Fruit fly (Drosophila melanogaster) whole organism, embryonic: ENCODE data around the gene Reepl1.

Experiments
- Bgb ChIP-seq: fragments of 200-800 bp; sonication (Bioruptor generic); IDR thresholded peaks from 2 replicates; pipeline ENCODE4 v1.3.6; 2022; ENCODE audit warnings: missing biosample characterization, missing genetic modification characterization; ENCODE audit not compliant: partially characterized antibody
- CG10321 ChIP-seq: fragments of 200-800 bp; sonication (Bioruptor generic); IDR thresholded peaks from 2 replicates; pipeline ENCODE4 v1.3.6; 2022; ENCODE audit warnings: missing biosample characterization, missing genetic modification characterization
- CG10431 ChIP-seq: fragments of 200-800 bp; sonication (Bioruptor generic); optimal IDR thresholded peaks from 3 replicates; lab custom pipeline; 2018; ENCODE audit warnings: missing biosample characterization, mild to moderate bottlenecking, missing genetic modification characterization
- CG10654 ChIP-seq: fragments of 200-800 bp; sonication (Bioruptor generic); optimal IDR thresholded peaks from 2 replicates; lab custom pipeline; 2016; ENCODE audit warnings: missing biosample characterization, missing genetic modification characterization
- CG12104 ChIP-seq: fragments of 200-800 bp; sonication (Bioruptor generic); optimal IDR thresholded peaks from 3 replicates; lab custom pipeline; 2016; ENCODE audit warnings: missing biosample characterization, missing genetic modification characterization
- CG12155 ChIP-seq: fragments of 200-800 bp; sonication (Bioruptor generic); optimal IDR thresholded peaks from 3 replicates; lab custom pipeline; 2016; ENCODE audit warnings: missing biosample characterization, missing genetic modification characterization
- CG1233 ChIP-seq: fragments of 200-800 bp; sonication (Bioruptor generic); optimal IDR thresholded peaks from 4 replicates; lab custom pipeline; 2018; ENCODE audit warnings: missing biosample characterization, mild to moderate bottlenecking, missing genetic modification characterization
- CG13624 ChIP-seq: fragments of 200-800 bp; sonication (Bioruptor generic); optimal IDR thresholded peaks from 2 replicates; lab custom pipeline; 2016; ENCODE audit warnings: missing biosample characterization, missing genetic modification characterization
- CG15073 ChIP-seq: fragments of 200-800 bp; sonication (Bioruptor generic); optimal IDR thresholded peaks from 2 replicates; lab custom pipeline; 2016; ENCODE audit warnings: missing biosample characterization, missing genetic modification characterization
- CG2875 ChIP-seq: fragments of 200-800 bp; sonication (Bioruptor generic); optimal IDR thresholded peaks from 2 replicates; lab custom pipeline; 2017; ENCODE audit warnings: missing biosample characterization, mild to moderate bottlenecking, missing genetic modification characterization, missing genetic modification reagents
- CG30431 ChIP-seq: fragments of 200-800 bp; sonication (Bioruptor generic); optimal IDR thresholded peaks from 2 replicates; lab custom pipeline; 2017; ENCODE audit warnings: missing biosample characterization, missing genetic modification characterization
- CG3065 ChIP-seq: fragments of 200-800 bp; sonication (Bioruptor generic); optimal IDR thresholded peaks from 2 replicates; lab custom pipeline; 2016; ENCODE audit warnings: missing biosample characterization, missing genetic modification characterization
- CG32532 ChIP-seq: fragments of 200-800 bp; sonication (Bioruptor generic); IDR thresholded peaks from 2 replicates; pipeline ENCODE4 v1.3.6; 2022; ENCODE audit warnings: missing biosample characterization, missing genetic modification characterization
- CG3407 ChIP-seq: fragments of 200-800 bp; sonication (Bioruptor generic); optimal IDR thresholded peaks from 2 replicates; lab custom pipeline; 2018; ENCODE audit warnings: missing biosample characterization, mild to moderate bottlenecking, missing genetic modification characterization
- CG6765 ChIP-seq: fragments of 200-800 bp; sonication (Bioruptor generic); optimal IDR thresholded peaks from 3 replicates; lab custom pipeline; 2017; ENCODE audit warnings: missing biosample characterization, mild to moderate bottlenecking, missing genetic modification characterization
- CG7372 ChIP-seq: fragments of 200-800 bp; sonication (Bioruptor generic); IDR thresholded peaks from 2 replicates; pipeline ENCODE4 v1.3.6; 2022; ENCODE audit warnings: missing biosample characterization, missing genetic modification characterization
- CG7786 ChIP-seq: fragments of 200-800 bp; sonication (Bioruptor generic); optimal IDR thresholded peaks from 2 replicates; lab custom pipeline; 2016; ENCODE audit warnings: missing biosample characterization, missing genetic modification characterization
- D19B ChIP-seq: fragments of 200-800 bp; sonication (Bioruptor generic); optimal IDR thresholded peaks from 2 replicates; lab custom pipeline; 2017; ENCODE audit warnings: missing biosample characterization, mild to moderate bottlenecking, missing genetic modification characterization
- Dll ChIP-seq: fragments of 200-800 bp; sonication (Bioruptor generic); IDR thresholded peaks from 4 replicates; pipeline ENCODE4 v1.3.6; 2022; ENCODE audit warnings: missing biosample characterization, missing genetic modification characterization; ENCODE audit not compliant: partially characterized antibody
- Doc2 ChIP-seq: fragments of 200-800 bp; sonication (Bioruptor generic); IDR thresholded peaks from 2 replicates; pipeline ENCODE4 v1.3.6; 2022; ENCODE audit warnings: missing biosample characterization, missing genetic modification characterization
- Hsf ChIP-seq: fragments of 200-800 bp; sonication (Bioruptor generic); optimal IDR thresholded peaks from 3 replicates; lab custom pipeline; 2016; ENCODE audit warnings: missing biosample characterization, missing genetic modification characterization
- Jarid2 ChIP-seq: fragments of 200-800 bp; sonication (Bioruptor generic); optimal IDR thresholded peaks from 3 replicates; lab custom pipeline; 2017; ENCODE audit warnings: mild to moderate bottlenecking, missing biosample characterization, missing genetic modification reagents, missing genetic modification characterization
- Neu2 ChIP-seq: fragments of 200-800 bp; sonication (Bioruptor generic); optimal IDR thresholded peaks from 3 replicates; lab custom pipeline; 2016; ENCODE audit warnings: missing biosample characterization, missing genetic modification characterization, borderline replicate concordance
- TFAM ChIP-seq: fragments of 200-800 bp; sonication (Bioruptor generic); optimal IDR thresholded peaks from 2 replicates; lab custom pipeline; 2017; ENCODE audit warnings: missing biosample characterization, missing genetic modification characterization, inconsistent platforms
- Usf ChIP-seq: fragments of 200-800 bp; sonication (Bioruptor generic); optimal IDR thresholded peaks from 2 replicates; lab custom pipeline; 2017; ENCODE audit warnings: missing genotype, missing biosample characterization, missing genetic modification characterization
- Xrp1 ChIP-seq: fragments of 200-800 bp; sonication (Bioruptor generic); IDR thresholded peaks from 2 replicates; pipeline ENCODE4 v1.3.6; 2022; ENCODE audit warnings: missing biosample characterization, missing genetic modification characterization
- amos ChIP-seq: fragments of 200-800 bp; sonication (Bioruptor generic); IDR thresholded peaks from 2 replicates; pipeline ENCODE4 v1.3.6; 2022; ENCODE audit warnings: missing biosample characterization, missing genetic modification characterization; ENCODE audit not compliant: partially characterized antibody
- ash1 ChIP-seq: fragments of 200-800 bp; sonication (Bioruptor generic); optimal IDR thresholded peaks from 2 replicates; lab custom pipeline; 2018; ENCODE audit warnings: missing biosample characterization, mild to moderate bottlenecking, missing genetic modification characterization
- ci ChIP-seq: fragments of 200-800 bp; sonication (Bioruptor generic); IDR thresholded peaks from 3 replicates; pipeline ENCODE4 v1.3.6; 2022; ENCODE audit warnings: missing biosample characterization, missing genetic modification characterization
- corto ChIP-seq: fragments of 200-800 bp; sonication (Bioruptor generic); optimal IDR thresholded peaks from 2 replicates; lab custom pipeline; 2016; ENCODE audit warnings: missing biosample characterization, mild to moderate bottlenecking, missing genetic modification characterization, moderate library complexity
- danr ChIP-seq: fragments of 200-800 bp; sonication (Bioruptor generic); IDR thresholded peaks from 2 replicates; pipeline ENCODE4 v1.3.6; 2022; ENCODE audit warnings: missing biosample characterization, missing genetic modification characterization
- dmrt99B ChIP-seq: fragments of 200-800 bp; sonication (Bioruptor generic); optimal IDR thresholded peaks from 2 replicates; lab custom pipeline; 2018; ENCODE audit warnings: missing biosample characterization, mild to moderate bottlenecking, missing genetic modification characterization, moderate library complexity
- en ChIP-seq: fragments of 200-800 bp; sonication (Bioruptor generic); optimal IDR thresholded peaks from 2 replicates; lab custom pipeline; 2016; ENCODE audit warnings: missing biosample characterization, missing genetic modification characterization
- fd3F ChIP-seq: fragments of 200-800 bp; sonication (Bioruptor generic); optimal IDR thresholded peaks from 2 replicates; lab custom pipeline; 2018; ENCODE audit warnings: missing biosample characterization, mild to moderate bottlenecking, missing genetic modification characterization, moderate library complexity
- gcm ChIP-seq: fragments of 200-800 bp; sonication (Bioruptor generic); optimal IDR thresholded peaks from 2 replicates; lab custom pipeline; 2019; ENCODE audit warnings: missing biosample characterization, mild to moderate bottlenecking, missing genetic modification characterization, moderate library complexity
- gem ChIP-seq: fragments of 200-800 bp; sonication (Bioruptor generic); optimal IDR thresholded peaks from 2 replicates; lab custom pipeline; 2019; ENCODE audit warnings: missing biosample characterization, mild to moderate bottlenecking, missing genetic modification characterization, moderate library complexity
- hkb ChIP-seq, 2 experiments: fragments of 200-800 bp in 1 of 2; fragments of >200 bp in 1 of 2; sonication (Bioruptor generic) in 1 of 2; IDR thresholded peaks in 1 of 2; optimal IDR thresholded peaks in 1 of 2; 2 replicates each; pipeline versions ENCODE4 v1.3.6 to Lab custom; 2017 to 2022; ENCODE audit warnings: missing biosample characterization in 1 of 2, missing genetic modification characterization in 1 of 2
- hth ChIP-seq: fragments of >200 bp; optimal IDR thresholded peaks from 2 replicates; lab custom pipeline; 2017; ENCODE audit warnings: inconsistent platforms
- kay ChIP-seq: fragments of 200-800 bp; sonication (Bioruptor generic); optimal IDR thresholded peaks from 2 replicates; lab custom pipeline; 2016; ENCODE audit warnings: missing biosample characterization, missing genetic modification characterization
- lmd ChIP-seq: fragments of 200-800 bp; sonication (Bioruptor generic); IDR thresholded peaks from 2 replicates; pipeline ENCODE4 v1.3.6; 2022; ENCODE audit warnings: missing biosample characterization, missing genetic modification characterization
- pita ChIP-seq: fragments of 200-800 bp; sonication (Bioruptor generic); optimal IDR thresholded peaks from 2 replicates; lab custom pipeline; 2017; ENCODE audit warnings: missing biosample characterization, mild to moderate bottlenecking, missing genetic modification characterization
- pzg ChIP-seq: fragments of 200-800 bp; sonication (Bioruptor generic); optimal IDR thresholded peaks from 3 replicates; lab custom pipeline; 2018; ENCODE audit warnings: missing biosample characterization, mild to moderate bottlenecking, missing genetic modification characterization, moderate library complexity
- rib ChIP-seq: fragments of 200-800 bp; sonication (Bioruptor generic); IDR thresholded peaks from 2 replicates; pipeline ENCODE4 v1.3.6; 2022; ENCODE audit warnings: missing biosample characterization, missing genetic modification characterization
- sim ChIP-seq: fragments of 200-800 bp; sonication (Bioruptor generic); IDR thresholded peaks from 2 replicates; pipeline ENCODE4 v1.3.6; 2022; ENCODE audit warnings: missing biosample characterization, missing genetic modification characterization
- slbo ChIP-seq: fragments of 200-800 bp; sonication (Bioruptor generic); IDR thresholded peaks from 2 replicates; pipeline ENCODE4 v1.3.6; 2022; ENCODE audit warnings: missing biosample characterization, missing genetic modification characterization
- slou ChIP-seq: fragments of 200-800 bp; sonication (Bioruptor generic); optimal IDR thresholded peaks from 3 replicates; lab custom pipeline; 2016; ENCODE audit warnings: missing biosample characterization, missing genetic modification characterization
- so ChIP-seq: fragments of 200-800 bp; sonication (Bioruptor generic); IDR thresholded peaks from 3 replicates; pipeline ENCODE4 v1.3.6; 2022; ENCODE audit warnings: missing biosample characterization, missing genetic modification characterization
- tio ChIP-seq: fragments of 200-800 bp; sonication (Bioruptor generic); optimal IDR thresholded peaks from 2 replicates; lab custom pipeline; 2017; ENCODE audit warnings: missing biosample characterization, missing genetic modification characterization, inconsistent platforms
- zfh2 ChIP-seq: fragments of 200-800 bp; sonication (Bioruptor generic); optimal IDR thresholded peaks from 2 replicates; lab custom pipeline; 2016; ENCODE audit warnings: missing biosample characterization, missing genetic modification characterization

Gene Reepl1

DNA sequence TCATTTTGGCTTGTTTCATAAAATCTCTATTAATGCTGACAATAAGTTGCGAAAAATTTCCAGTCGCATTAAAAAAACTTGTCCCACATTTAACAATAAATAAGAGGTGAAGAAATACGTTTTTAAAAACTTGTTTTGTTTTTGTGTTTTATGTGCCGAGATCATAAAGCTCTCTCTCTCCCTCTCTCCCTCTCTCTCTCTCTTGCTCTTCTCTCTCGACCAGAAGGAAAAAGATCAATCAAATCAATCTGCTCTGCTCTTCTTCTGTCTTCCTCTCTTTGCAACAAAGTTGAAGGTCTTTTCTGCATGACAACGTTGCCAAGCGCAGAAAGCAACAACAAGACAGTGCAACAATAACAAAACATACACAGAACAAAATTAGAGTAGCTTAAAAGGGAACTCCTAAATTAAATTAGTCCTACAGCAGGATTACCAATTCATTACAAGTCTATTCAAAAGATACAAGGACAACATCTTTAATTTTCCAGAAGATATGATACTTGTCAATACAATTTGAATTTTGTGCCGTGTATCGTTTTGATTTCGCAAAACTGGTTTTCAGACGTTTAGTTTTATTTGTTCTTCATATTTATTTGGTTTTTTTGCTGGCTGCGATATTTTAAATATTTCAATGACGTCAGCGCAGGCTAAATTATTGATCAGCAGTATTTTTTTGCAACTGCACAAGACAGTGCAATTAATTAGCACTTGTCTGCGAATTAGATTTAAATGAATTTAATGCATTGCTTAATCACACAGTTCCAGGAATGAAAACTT, 50.3 kb downstream of the Reepl1 start (continued):
- TF ChIP-seq dmrt99B (tag; lab: Kevin White, UChicago), result peak; percentile 81
- TF ChIP-seq Neu2 (GFP tag; lab: Kevin White, UChicago), result no peak
- peak; percentile 83 for TF ChIP-seq ci
- TF ChIP-seq CG12104 (GFP tag; lab: Kevin White, UChicago), result peak; percentile 23
- no peak for TF ChIP-seq pzg
- TF ChIP-seq kay (GFP tag; lab: Kevin White, UChicago), result peak; percentile 10
- peak; percentile 65; the same call in 2 of the 3 replicates for TF ChIP-seq so (GFP tag; lab: Robert Waterston, UW)
- peak; percentile 59; the same call in 1 of the 2 replicates for TF ChIP-seq CG7372 (GFP tag; lab: Robert Waterston, UW)
- peak; percentile 81 for TF ChIP-seq gem (tag; lab: Kevin White, UChicago)
- TF ChIP-seq CG3407, result no peak
- peak; percentile 34 for TF ChIP-seq Usf (GFP tag; lab: Kevin White, UChicago)
- no peak for TF ChIP-seq hkb (optimal IDR thresholded peaks at IDR 0.05; lab: Kevin White, UChicago)
- TF ChIP-seq hkb (GFP tag; IDR thresholded peaks at IDR 0.05; lab: Robert Waterston, UW), result peak; percentile 85
- peak; percentile 68; the same call in 1 of the 2 replicates for TF ChIP-seq rib
- no peak for TF ChIP-seq hth
- peak; percentile 47 for TF ChIP-seq en
- TF ChIP-seq slou, result peak; percentile 40
- peak; percentile 65 for TF ChIP-seq CG12155 (GFP tag; lab: Kevin White, UChicago)
- TF ChIP-seq Doc2 (GFP tag; lab: Robert Waterston, UW), result no peak; the same call in 1 of the 2 replicates
- peak; percentile 48 for TF ChIP-seq CG10654 (GFP tag; lab: Kevin White, UChicago)
- peak; percentile 85 for TF ChIP-seq corto (GFP tag; lab: Kevin White, UChicago)
- TF ChIP-seq CG1233, result peak; percentile 66
- TF ChIP-seq D19B (GFP tag; lab: Kevin White, UChicago), result peak; percentile 2
- TF ChIP-seq danr (GFP tag; lab: Robert Waterston, UW), result peak; percentile 38; the same call in 1 of the 2 replicates
- TF ChIP-seq Hsf (GFP tag; lab: Kevin White, UChicago), result peak; percentile 75
- TF ChIP-seq slbo, result peak; percentile 90
- no peak for TF ChIP-seq ash1 (GFP tag; lab: Kevin White, UChicago)
- TF ChIP-seq CG15073 (GFP tag; lab: Kevin White, UChicago), result no peak
- peak; percentile 73 for TF ChIP-seq zfh2
- TF ChIP-seq amos (GFP tag; lab: Robert Waterston, UW), result no peak
- TF ChIP-seq CG32532 (GFP tag; lab: Robert Waterston, UW), result peak; percentile 79
- TF ChIP-seq CG2875, result no peak
- TF ChIP-seq CG7786, result peak; percentile 62
- peak; percentile 86 for TF ChIP-seq lmd (GFP tag; lab: Robert Waterston, UW)
- TF ChIP-seq gcm (GFP tag; lab: Kevin White, UChicago), result peak; percentile 42
- TF ChIP-seq sim, result peak; percentile 51; the same call in 1 of the 2 replicates
- peak; percentile 79 for TF ChIP-seq CG13624 (GFP tag; lab: Kevin White, UChicago)
- TF ChIP-seq CG30431 (GFP tag; lab: Kevin White, UChicago), result no peak
- TF ChIP-seq Xrp1 (GFP tag; lab: Robert Waterston, UW), result peak; percentile 74
- TF ChIP-seq CG10431 (GFP tag; lab: Kevin White, UChicago), result no peak
- TF ChIP-seq fd3F (GFP tag; lab: Kevin White, UChicago), result peak; percentile 71
- TF ChIP-seq Jarid2 (GFP tag; lab: Kevin White, UChicago), result no peak
- peak; percentile 16 for TF ChIP-seq TFAM (GFP tag; lab: Kevin White, UChicago)
- no peak for TF ChIP-seq Dll (GFP tag; lab: Robert Waterston, UW)
- TF ChIP-seq CG6765 (GFP tag; lab: Kevin White, UChicago), result peak; percentile 68
- TF ChIP-seq Bgb (GFP tag; lab: Robert Waterston, UW), result no peak
- TF ChIP-seq CG3065, result no peak
- peak; percentile 55 for TF ChIP-seq CG10321 (GFP tag; lab: Robert Waterston, UW)
- TF ChIP-seq pita (GFP tag; lab: Kevin White, UChicago), result no peak
- TF ChIP-seq tio (GFP tag; lab: Kevin White, UChicago), result no peak
